Worm (Caenorhabditis elegans): Measurements from ENCODE around the gene crn-7.

- no peak for TF ChIP-seq lir-3 (tag; optimal IDR thresholded peaks at IDR 0.05)
- TF ChIP-seq snpc-4 (tag; optimal IDR thresholded peaks at IDR 0.05): no peak
- TF ChIP-seq Y105C5A.15 (GFP tag; IDR thresholded peaks at IDR 0.05): no peak
- TF ChIP-seq ceh-44 (GFP tag; IDR thresholded peaks at IDR 0.05): no peak
- TF ChIP-seq nhr-28 (tag; optimal IDR thresholded peaks at IDR 0.05): no peak
- TF ChIP-seq daf-12 (tag; optimal IDR thresholded peaks at IDR 0.05): no peak
- TF ChIP-seq dmd-9 (GFP tag; IDR thresholded peaks at IDR 0.05): no peak
- TF ChIP-seq R02D3.7 (tag; optimal IDR thresholded peaks at IDR 0.05): no peak
- no peak for TF ChIP-seq pha-4 (GFP tag; IDR thresholded peaks at IDR 0.05)
- no peak for TF ChIP-seq pha-4 (tag; optimal IDR thresholded peaks at IDR 0.05)
- no peak for TF ChIP-seq hmg-1.1 (GFP tag; IDR thresholded peaks at IDR 0.05)
Observed at ce11 chrIII:8298216-8298920, 30.0 kb downstream of the crn-7 start.

Data from whole organism, L4 larva.